Fruit fly (Drosophila melanogaster) whole organism, embryonic: ENCODE data around the gene CG43850.

ENCODE experiments used
- CG1024 ChIP-seq: fragments of 200-800 bp; sonication (Bioruptor generic); IDR thresholded peaks from 2 replicates; pipeline ENCODE4 v1.3.6; 2022; ENCODE audit warnings: missing biosample characterization, missing genetic modification characterization
- CG12942 ChIP-seq: fragments of 200-800 bp; sonication (Bioruptor generic); optimal IDR thresholded peaks from 3 replicates; lab custom pipeline; 2016; ENCODE audit warnings: missing biosample characterization, missing genetic modification characterization
- CG13624 ChIP-seq: fragments of 200-800 bp; sonication (Bioruptor generic); optimal IDR thresholded peaks from 2 replicates; lab custom pipeline; 2016; ENCODE audit warnings: missing biosample characterization, missing genetic modification characterization
- CG14710 ChIP-seq: fragments of 200-800 bp; sonication (Bioruptor generic); optimal IDR thresholded peaks from 3 replicates; lab custom pipeline; 2019; ENCODE audit warnings: missing biosample characterization, mild to moderate bottlenecking, missing genetic modification characterization, moderate library complexity
- CG16779 ChIP-seq: fragments of 200-800 bp; sonication (Bioruptor generic); IDR thresholded peaks from 2 replicates; pipeline ENCODE4 v1.3.6; 2022; ENCODE audit warnings: missing biosample characterization, missing genetic modification characterization
- CG17361 ChIP-seq: fragments of 200-800 bp; sonication (Bioruptor generic); IDR thresholded peaks from 3 replicates; pipeline ENCODE4 v1.3.6; 2022; ENCODE audit warnings: missing biosample characterization, missing genetic modification characterization
- CG17385 ChIP-seq: fragments of 200-800 bp; sonication (Bioruptor generic); optimal IDR thresholded peaks from 3 replicates; lab custom pipeline; 2018; ENCODE audit warnings: missing biosample characterization, mild to moderate bottlenecking, missing genetic modification characterization
- CG2116 ChIP-seq: fragments of 200-800 bp; sonication (Bioruptor generic); optimal IDR thresholded peaks from 3 replicates; lab custom pipeline; 2018; ENCODE audit warnings: missing biosample characterization, mild to moderate bottlenecking, missing genetic modification characterization
- CG3163 ChIP-seq: fragments of 200-800 bp; sonication (Bioruptor generic); optimal IDR thresholded peaks from 3 replicates; lab custom pipeline; 2016; ENCODE audit warnings: missing biosample characterization, missing genetic modification characterization
- CG3847 ChIP-seq: fragments of 200-800 bp; sonication (Bioruptor generic); IDR thresholded peaks from 2 replicates; pipeline ENCODE4 v1.3.6; 2022; ENCODE audit warnings: missing biosample characterization, missing genetic modification characterization
- CG3995 ChIP-seq: fragments of 200-800 bp; sonication (Bioruptor generic); optimal IDR thresholded peaks from 3 replicates; lab custom pipeline; 2016; ENCODE audit warnings: missing biosample characterization, missing genetic modification characterization
- CG43689 ChIP-seq: fragments of 200-800 bp; sonication (Bioruptor generic); IDR thresholded peaks from 2 replicates; pipeline ENCODE4 v1.3.6; 2022; ENCODE audit warnings: missing biosample characterization, missing genetic modification characterization
- CG4424 ChIP-seq: fragments of 200-800 bp; sonication (Bioruptor generic); optimal IDR thresholded peaks from 3 replicates; lab custom pipeline; 2016; ENCODE audit warnings: missing biosample characterization, missing genetic modification characterization
- CG5180 ChIP-seq: fragments of 200-800 bp; sonication (Bioruptor generic); optimal IDR thresholded peaks from 3 replicates; lab custom pipeline; 2017; ENCODE audit warnings: missing biosample characterization, missing genetic modification characterization, mild to moderate bottlenecking, moderate library complexity, missing genetic modification reagents
- CG6683 ChIP-seq: fragments of 200-800 bp; sonication (Bioruptor generic); optimal IDR thresholded peaks from 2 replicates; lab custom pipeline; 2017; ENCODE audit warnings: missing biosample characterization, mild to moderate bottlenecking, missing genetic modification characterization, missing genetic modification reagents
- CG6791 ChIP-seq: fragments of 200-800 bp; sonication (Bioruptor generic); IDR thresholded peaks from 3 replicates; pipeline ENCODE4 v1.3.6; 2022; ENCODE audit warnings: missing biosample characterization, missing genetic modification characterization; ENCODE audit not compliant: partially characterized antibody
- CG6854 ChIP-seq: fragments of 200-800 bp; sonication (Bioruptor generic); optimal IDR thresholded peaks from 3 replicates; lab custom pipeline; 2017; ENCODE audit warnings: missing biosample characterization, mild to moderate bottlenecking, missing genetic modification characterization
- CG7271 ChIP-seq: fragments of 200-800 bp; sonication (Bioruptor generic); optimal IDR thresholded peaks from 2 replicates; lab custom pipeline; 2018; ENCODE audit warnings: missing biosample characterization, mild to moderate bottlenecking, missing genetic modification characterization, moderate library complexity
- D19B ChIP-seq: fragments of 200-800 bp; sonication (Bioruptor generic); optimal IDR thresholded peaks from 2 replicates; lab custom pipeline; 2017; ENCODE audit warnings: missing biosample characterization, mild to moderate bottlenecking, missing genetic modification characterization
- Dp ChIP-seq: fragments of 200-800 bp; sonication (Bioruptor generic); optimal IDR thresholded peaks from 2 replicates; lab custom pipeline; 2018; ENCODE audit warnings: missing biosample characterization, mild to moderate bottlenecking, missing genetic modification characterization, moderate library complexity
- E2f1 ChIP-seq: fragments of 200-800 bp; sonication (Bioruptor generic); IDR thresholded peaks from 2 replicates; pipeline ENCODE4 v1.3.6; 2022; ENCODE audit warnings: missing biosample characterization, missing genetic modification characterization
- Eip74EF ChIP-seq, 2 experiments: fragments of 200-800 bp in 1 of 2; fragments of >200 bp in 1 of 2; sonication (Bioruptor generic) in 1 of 2; optimal IDR thresholded peaks; 2 replicates each; lab custom pipeline; 2017 to 2019; ENCODE audit warnings: missing biosample characterization in 2 of 2, missing genetic modification characterization in 2 of 2, mild to moderate bottlenecking in 1 of 2, moderate library complexity in 1 of 2
- Elba2 ChIP-seq: fragments of 200-800 bp; sonication (Bioruptor generic); optimal IDR thresholded peaks from 3 replicates; lab custom pipeline; 2016; ENCODE audit warnings: missing biosample characterization, missing genetic modification characterization
- MBD-R2 ChIP-seq: fragments of 200-800 bp; sonication (Bioruptor generic); IDR thresholded peaks from 2 replicates; pipeline ENCODE4 v1.3.6; 2022; ENCODE audit warnings: missing biosample characterization, missing genetic modification characterization
- Mrtf ChIP-seq: fragments of 200-800 bp; sonication (Bioruptor generic); IDR thresholded peaks from 3 replicates; pipeline ENCODE4 v1.3.6; 2022; ENCODE audit warnings: missing biosample characterization, missing genetic modification characterization
- Oli ChIP-seq: fragments of 200-800 bp; sonication (Bioruptor generic); optimal IDR thresholded peaks from 2 replicates; lab custom pipeline; 2018; ENCODE audit warnings: missing biosample characterization, mild to moderate bottlenecking, missing genetic modification characterization, moderate library complexity
- Rx ChIP-seq: fragments of 200-800 bp; sonication (Bioruptor generic); IDR thresholded peaks from 2 replicates; pipeline ENCODE4 v1.3.6; 2022; ENCODE audit warnings: missing biosample characterization, missing genetic modification characterization
- Scr ChIP-seq: fragments of 200-800 bp; sonication (Bioruptor generic); IDR thresholded peaks from 2 replicates; pipeline ENCODE4 v1.3.6; 2022; ENCODE audit warnings: missing biosample characterization, missing genetic modification characterization; ENCODE audit not compliant: partially characterized antibody
- Sox100B ChIP-seq: fragments of 200-800 bp; sonication (Bioruptor generic); optimal IDR thresholded peaks from 3 replicates; lab custom pipeline; 2018; ENCODE audit warnings: missing biosample characterization, mild to moderate bottlenecking, missing genetic modification characterization
- Sry-β ChIP-seq: fragments of 200-800 bp; sonication (Bioruptor generic); optimal IDR thresholded peaks from 2 replicates; lab custom pipeline; 2018; ENCODE audit warnings: missing biosample characterization, mild to moderate bottlenecking, missing genetic modification characterization, moderate library complexity
- Stat92E ChIP-seq, 3 experiments: fragments of >200 bp in 2 of 3; fragments of 200-800 bp in 1 of 3; sonication (Bioruptor generic) in 1 of 3; optimal IDR thresholded peaks; 2 replicates each; lab custom pipeline; 2017 to 2019; ENCODE audit warnings: missing biosample characterization in 3 of 3, missing genetic modification characterization in 3 of 3, mild to moderate bottlenecking in 1 of 3, moderate library complexity in 1 of 3
- Usf ChIP-seq: fragments of 200-800 bp; sonication (Bioruptor generic); optimal IDR thresholded peaks from 2 replicates; lab custom pipeline; 2017; ENCODE audit warnings: missing genotype, missing biosample characterization, missing genetic modification characterization
- Xrp1 ChIP-seq: fragments of 200-800 bp; sonication (Bioruptor generic); IDR thresholded peaks from 2 replicates; pipeline ENCODE4 v1.3.6; 2022; ENCODE audit warnings: missing biosample characterization, missing genetic modification characterization
- bbx ChIP-seq: fragments of 200-800 bp; sonication (Bioruptor generic); IDR thresholded peaks from 2 replicates; pipeline ENCODE4 v1.3.6; 2022; ENCODE audit warnings: missing biosample characterization, missing genetic modification characterization; ENCODE audit not compliant: partially characterized antibody
- chm ChIP-seq: fragments of 200-800 bp; sonication (Bioruptor generic); IDR thresholded peaks from 2 replicates; pipeline ENCODE4 v1.3.6; 2022; ENCODE audit warnings: missing biosample characterization, missing genetic modification characterization
- ci ChIP-seq: fragments of 200-800 bp; sonication (Bioruptor generic); IDR thresholded peaks from 3 replicates; pipeline ENCODE4 v1.3.6; 2022; ENCODE audit warnings: missing biosample characterization, missing genetic modification characterization
- corto ChIP-seq: fragments of 200-800 bp; sonication (Bioruptor generic); optimal IDR thresholded peaks from 2 replicates; lab custom pipeline; 2016; ENCODE audit warnings: missing biosample characterization, mild to moderate bottlenecking, missing genetic modification characterization, moderate library complexity
- crp ChIP-seq, 2 experiments: fragments of 200-800 bp; sonication (Bioruptor generic); optimal IDR thresholded peaks; 2 replicates in 1 of 2; 3 replicates in 1 of 2; lab custom pipeline; 2017; ENCODE audit warnings: missing biosample characterization in 2 of 2, missing genetic modification characterization in 2 of 2, mild to moderate bottlenecking in 1 of 2, moderate library complexity in 1 of 2
- dmrt11E ChIP-seq: fragments of 200-800 bp; sonication (Bioruptor generic); optimal IDR thresholded peaks from 3 replicates; lab custom pipeline; 2018; ENCODE audit warnings: missing biosample characterization, mild to moderate bottlenecking, missing genetic modification characterization, moderate library complexity
- emc ChIP-seq: fragments of 200-800 bp; sonication (Bioruptor generic); optimal IDR thresholded peaks from 2 replicates; lab custom pipeline; 2016; ENCODE audit warnings: missing biosample characterization, missing genetic modification characterization
- eve ChIP-seq, 2 experiments: fragments of >200 bp; optimal IDR thresholded peaks; 2 replicates each; lab custom pipeline; 2017; ENCODE audit warnings: missing biosample characterization in 2 of 2, missing genetic modification characterization in 2 of 2
- grn ChIP-seq: fragments of 200-800 bp; sonication (Bioruptor generic); optimal IDR thresholded peaks from 3 replicates; lab custom pipeline; 2017; ENCODE audit warnings: missing biosample characterization, missing genetic modification characterization
- klu ChIP-seq: fragments of 200-800 bp; sonication (Bioruptor generic); IDR thresholded peaks from 2 replicates; pipeline ENCODE4 v1.3.6; 2022; ENCODE audit warnings: missing biosample characterization, missing genetic modification characterization
- knrl ChIP-seq: fragments of 200-800 bp; sonication (Bioruptor generic); IDR thresholded peaks from 3 replicates; pipeline ENCODE4 v1.3.6; 2022; ENCODE audit warnings: missing biosample characterization, missing genetic modification characterization; ENCODE audit not compliant: partially characterized antibody
- luna ChIP-seq: fragments of 200-800 bp; sonication (Bioruptor generic); optimal IDR thresholded peaks from 2 replicates; lab custom pipeline; 2016; ENCODE audit warnings: missing biosample characterization, missing genetic modification characterization
- otp ChIP-seq: fragments of 200-800 bp; sonication (Bioruptor generic); IDR thresholded peaks from 3 replicates; pipeline ENCODE4, ENCODE4 v1.3.6; 2022; ENCODE audit warnings: missing biosample characterization, missing genetic modification characterization
- pho ChIP-seq: fragments of 200-800 bp; sonication (Bioruptor generic); optimal IDR thresholded peaks from 2 replicates; lab custom pipeline; 2016; ENCODE audit warnings: missing biosample characterization, missing genetic modification characterization
- tap ChIP-seq: fragments of 200-800 bp; optimal IDR thresholded peaks from 3 replicates; lab custom pipeline; 2019; ENCODE audit warnings: missing biosample characterization, mild to moderate bottlenecking, missing genetic modification characterization, moderate library complexity
- zen ChIP-seq: fragments of 200-800 bp; sonication (Bioruptor generic); optimal IDR thresholded peaks from 3 replicates; lab custom pipeline; 2018; ENCODE audit warnings: missing biosample characterization, mild to moderate bottlenecking, missing genetic modification characterization, moderate library complexity
- zfh1 ChIP-seq: fragments of 200-800 bp; sonication (Bioruptor generic); IDR thresholded peaks from 3 replicates; pipeline ENCODE4 v1.3.6; 2022; ENCODE audit warnings: missing biosample characterization, missing genetic modification characterization

Gene CG43850

dm6 chr2L:13370762-13371161, 44.5 kb upstream of the CG43850 start, which contains the start of gene ND-B22 (continued):
- no peak for TF ChIP-seq CG5180 (GFP tag; lab: Kevin White, UChicago)
- TF ChIP-seq CG6854 (GFP tag; lab: Kevin White, UChicago), result no peak
- no peak for TF ChIP-seq CG3163
- TF ChIP-seq CG13624 (GFP tag; lab: Kevin White, UChicago), result peak; percentile 17
- TF ChIP-seq CG16779 (GFP tag; lab: Robert Waterston, UW), result no peak
- TF ChIP-seq Mrtf (GFP tag; lab: Robert Waterston, UW), result no peak
- no peak for TF ChIP-seq E2f1 (GFP tag; lab: Robert Waterston, UW)
- TF ChIP-seq crp (GFP tag; optimal IDR thresholded peaks at IDR 0.05; lab: Kevin White, UChicago), result peak in 1 of 2 experiments; percentile 74
- TF ChIP-seq Oli, result no peak
- TF ChIP-seq D19B, result peak; percentile 26
- no peak for TF ChIP-seq chm (GFP tag; lab: Robert Waterston, UW)
- TF ChIP-seq Sry-β (GFP tag; lab: Kevin White, UChicago), result no peak
- no peak for TF ChIP-seq Eip74EF (GFP tag; optimal IDR thresholded peaks at IDR 0.05; lab: Kevin White, UChicago)
- peak; percentile 35 for TF ChIP-seq Rx (GFP tag; lab: Robert Waterston, UW)
- no peak for TF ChIP-seq CG43689 (GFP tag; lab: Robert Waterston, UW)
- TF ChIP-seq knrl (GFP tag; lab: Robert Waterston, UW), result no peak
- no peak for TF ChIP-seq pho (GFP tag; lab: Kevin White, UChicago)
- TF ChIP-seq dmrt11E, result peak; percentile 10
- no peak for TF ChIP-seq CG7271 (tag; lab: Kevin White, UChicago)
- peak; percentile 41 for TF ChIP-seq bbx
- TF ChIP-seq CG3995 (GFP tag; lab: Kevin White, UChicago), result peak; percentile 32
- peak; percentile 83 for TF ChIP-seq CG3847 (GFP tag; lab: Robert Waterston, UW)
- TF ChIP-seq grn (GFP tag; lab: Kevin White, UChicago), result no peak
- TF ChIP-seq ci (GFP tag; lab: Robert Waterston, UW), result peak; percentile 66
- TF ChIP-seq luna (GFP tag; lab: Kevin White, UChicago), result no peak
- TF ChIP-seq MBD-R2, result peak; percentile 85
- no peak for TF ChIP-seq CG1024 (GFP tag; lab: Robert Waterston, UW)
- TF ChIP-seq Scr, result 0 out of 2 replicates have a peak, but pooled peaks have one; percentile 25
- TF ChIP-seq Elba2 (GFP tag; lab: Kevin White, UChicago), result no peak
- no peak for TF ChIP-seq otp (GFP tag; lab: Robert Waterston, UW)
- peak; percentile 49 for TF ChIP-seq CG17385 (GFP tag; lab: Kevin White, UChicago)
- peak; percentile 66 for TF ChIP-seq zfh1 (GFP tag; lab: Robert Waterston, UW)
- TF ChIP-seq corto (GFP tag; lab: Kevin White, UChicago), result no peak
- no peak for TF ChIP-seq eve (GFP tag; optimal IDR thresholded peaks at IDR 0.05; lab: Kevin White, UChicago)
- TF ChIP-seq CG2116 (GFP tag; lab: Kevin White, UChicago), result peak; percentile 3
- TF ChIP-seq tap (tag; lab: Kevin White, UChicago), result peak; percentile 16
- TF ChIP-seq CG6791 (GFP tag; lab: Robert Waterston, UW), result 0 out of 3 replicates have a peak, but pooled peaks have one; percentile 41
- TF ChIP-seq CG6683 (GFP tag; lab: Kevin White, UChicago), result no peak
- peak; percentile 88 for TF ChIP-seq Dp (GFP tag; lab: Kevin White, UChicago)
- no peak for TF ChIP-seq emc (GFP tag; lab: Kevin White, UChicago)
- TF ChIP-seq zen (tag; lab: Kevin White, UChicago), result peak; percentile 12
- TF ChIP-seq Usf (GFP tag; lab: Kevin White, UChicago), result no peak
- no peak for TF ChIP-seq Sox100B
- peak; percentile 26 for TF ChIP-seq CG4424 (GFP tag; lab: Kevin White, UChicago)
- no peak for TF ChIP-seq klu (GFP tag; lab: Robert Waterston, UW)
- TF ChIP-seq Stat92E (GFP tag; optimal IDR thresholded peaks at IDR 0.05; lab: Kevin White, UChicago), result no peak
- peak; percentile 39; the same call in 1 of the 3 replicates for TF ChIP-seq CG17361
- TF ChIP-seq CG14710 (tag; lab: Kevin White, UChicago), result peak; percentile 42
- no peak; the same call in 1 of the 2 replicates for TF ChIP-seq Xrp1 (GFP tag; lab: Robert Waterston, UW)
- TF ChIP-seq CG12942 (GFP tag; lab: Kevin White, UChicago), result peak; percentile 24
